Fruit fly (Drosophila melanogaster) whole organism, adult: ENCODE measurements around the gene Obp19d.

ENCODE experiments used
- CG11617 ChIP-seq: fragments of 200-800 bp; sonication (Bioruptor generic); optimal IDR thresholded peaks from 2 replicates; lab custom pipeline; 2017; ENCODE audit warnings: mild to moderate bottlenecking, missing biosample characterization, missing genetic modification reagents, missing genetic modification characterization
- CG12768 ChIP-seq: fragments of 200-800 bp; sonication (Bioruptor generic); optimal IDR thresholded peaks from 2 replicates; lab custom pipeline; 2017; ENCODE audit warnings: missing biosample characterization, missing genetic modification characterization, mild to moderate bottlenecking, moderate library complexity, missing genetic modification reagents
- CG14711 ChIP-seq: fragments of 200-800 bp; sonication (Bioruptor generic); optimal IDR thresholded peaks from 2 replicates; lab custom pipeline; 2018; ENCODE audit warnings: missing biosample characterization, mild to moderate bottlenecking, missing genetic modification characterization, moderate library complexity
- CG33017 ChIP-seq: fragments of 200-800 bp; sonication (Bioruptor generic); optimal IDR thresholded peaks from 2 replicates; lab custom pipeline; 2018; ENCODE audit warnings: missing biosample characterization, mild to moderate bottlenecking, missing genetic modification characterization, moderate library complexity
- CG7101 ChIP-seq: fragments of 200-800 bp; sonication (Bioruptor generic); optimal IDR thresholded peaks from 2 replicates; lab custom pipeline; 2018; ENCODE audit warnings: missing biosample characterization, mild to moderate bottlenecking, missing genetic modification characterization, moderate library complexity
- Clk ChIP-seq: fragments of 200-800 bp; sonication (Bioruptor generic); optimal IDR thresholded peaks from 2 replicates; lab custom pipeline; 2017; ENCODE audit warnings: missing biosample characterization, missing genetic modification characterization
- Hr96 ChIP-seq: fragments of 200-800 bp; sonication (Bioruptor generic); optimal IDR thresholded peaks from 2 replicates; lab custom pipeline; 2016; ENCODE audit warnings: missing biosample characterization, missing genetic modification characterization
- Mnt ChIP-seq: fragments of 200-800 bp; sonication (Bioruptor generic); optimal IDR thresholded peaks from 2 replicates; lab custom pipeline; 2016; ENCODE audit warnings: missing biosample characterization, mild to moderate bottlenecking, missing genetic modification characterization
- bab1 ChIP-seq: fragments of 200-800 bp; sonication (Bioruptor generic); optimal IDR thresholded peaks from 3 replicates; lab custom pipeline; 2019; ENCODE audit warnings: missing biosample characterization, mild to moderate bottlenecking, missing genetic modification characterization, moderate library complexity
- cic ChIP-seq: fragments of 200-800 bp; sonication (Bioruptor generic); optimal IDR thresholded peaks from 2 replicates; lab custom pipeline; 2017; ENCODE audit warnings: missing biosample characterization, mild to moderate bottlenecking, missing genetic modification characterization, moderate library complexity
- cnc ChIP-seq, 2 experiments: fragments of >200 bp; optimal IDR thresholded peaks; 2 replicates each; lab custom pipeline; 2017
- kay ChIP-seq: fragments of 200-800 bp; sonication (Bioruptor generic); peaks from one replicate; lab custom pipeline; 2016; ENCODE audit warnings: missing biosample characterization, missing genetic modification characterization, borderline replicate concordance
- ovo ChIP-seq: fragments of 200-800 bp; sonication (Bioruptor generic); optimal IDR thresholded peaks from 2 replicates; lab custom pipeline; 2016; ENCODE audit warnings: missing biosample characterization, missing genetic modification characterization
- pad ChIP-seq: fragments of 200-800 bp; sonication (Bioruptor generic); optimal IDR thresholded peaks from 3 replicates; lab custom pipeline; 2017; ENCODE audit warnings: missing biosample characterization, missing genetic modification characterization, mild to moderate bottlenecking, moderate library complexity, missing genetic modification reagents
- tj ChIP-seq: fragments of 200-800 bp; sonication (Bioruptor generic); optimal IDR thresholded peaks from 3 replicates; lab custom pipeline; 2017; ENCODE audit warnings: missing biosample characterization, mild to moderate bottlenecking, missing genetic modification characterization, moderate library complexity
- toe ChIP-seq: fragments of 200-800 bp; sonication (Bioruptor generic); optimal IDR thresholded peaks from 2 replicates; lab custom pipeline; 2016; ENCODE audit warnings: missing biosample characterization, missing genetic modification characterization

Obp19d gene

dm6 chrX:20466382-20466928 is 47.0 kb downstream of the Obp19d start:
- TF ChIP-seq CG14711 (tag; lab: Kevin White, UChicago) = no peak
- TF ChIP-seq tj (GFP tag; lab: Kevin White, UChicago) = peak; percentile 36

- TF ChIP-seq CG12768 (GFP tag; lab: Kevin White, UChicago) (no peak), CG11617 (GFP tag; lab: Kevin White, UChicago) (no peak), Hr96 (GFP tag; lab: Kevin White, UChicago) (no peak)
Observed at dm6 chrX:20467155-20467554, 47.7 kb downstream of the Obp19d start, which contains the start of gene GstT3. GstT3 (plus strand) TSS chrX:20467455.

- TF ChIP-seq Mnt (GFP tag; lab: Kevin White, UChicago) = peak; percentile 61
- TF ChIP-seq tj (GFP tag; lab: Kevin White, UChicago) = peak; percentile 54
- peak; percentile 46 for TF ChIP-seq toe (GFP tag; lab: Kevin White, UChicago)
- TF ChIP-seq kay (GFP tag; lab: Kevin White, UChicago) = no peak
- peak; percentile 83 for TF ChIP-seq CG12768 (GFP tag; lab: Kevin White, UChicago)
- no peak for TF ChIP-seq Clk (GFP tag; lab: Kevin White, UChicago)
- peak; percentile 30 for TF ChIP-seq CG7101 (tag; lab: Kevin White, UChicago)
- peak; percentile 49 for TF ChIP-seq cic (GFP tag; lab: Kevin White, UChicago)
- TF ChIP-seq ovo (GFP tag; lab: Kevin White, UChicago) = peak; percentile 50
- TF ChIP-seq pad = peak; percentile 75
- no peak for TF ChIP-seq cnc (optimal IDR thresholded peaks at IDR 0.05; lab: Kevin White, UChicago)
- peak; percentile 40 for TF ChIP-seq CG11617 (GFP tag; lab: Kevin White, UChicago)
- peak; percentile 10 for TF ChIP-seq CG33017 (tag; lab: Kevin White, UChicago)
- TF ChIP-seq bab1 (GFP tag; lab: Kevin White, UChicago) = peak; percentile 28
- no peak for TF ChIP-seq CG14711 (tag; lab: Kevin White, UChicago)
- peak; percentile 83 for TF ChIP-seq Hr96 (GFP tag; lab: Kevin White, UChicago)
Observed at dm6 chrX:20468192-20468591, 48.8 kb downstream of the Obp19d start.
